Worm (Caenorhabditis elegans) whole organism, young adult: ENCODE measurements around the gene srbc-10.

Source experiments
- C06A6.2 ChIP-seq: fragments of 200-800 bp; sonication (Bioruptor generic); conservative IDR thresholded peaks from 2 replicates; pipeline ENCODE4 v1.3.6; 2022; ENCODE audit warnings: missing genetic modification characterization, missing compliant biosample characterization
- D2030.7 ChIP-seq: fragments of 200-800 bp; sonication (Bioruptor generic); IDR thresholded peaks from 2 replicates; pipeline ENCODE4 v1.3.6; 2022; ENCODE audit warnings: missing genetic modification reagents, missing genetic modification characterization, missing compliant biosample characterization
- F22D6.2 ChIP-seq: sonication (generic microtip); optimal IDR thresholded peaks from 2 replicates; lab custom pipeline; 2016; ENCODE audit warnings: mild to moderate bottlenecking, missing genetic modification characterization, missing compliant biosample characterization
- F33H1.4 ChIP-seq: fragments of 200-800 bp; sonication (Bioruptor generic); IDR thresholded peaks from 2 replicates; pipeline ENCODE4 v1.3.6; 2022; ENCODE audit warnings: missing genetic modification reagents, missing genetic modification characterization, missing compliant biosample characterization
- F39B2.1 ChIP-seq: fragments of 200-800 bp; sonication (Bioruptor generic); IDR thresholded peaks from 2 replicates; pipeline ENCODE4 v1.3.6; 2022; ENCODE audit warnings: missing genetic modification reagents, missing genetic modification characterization, missing compliant biosample characterization
- F52B5.7 ChIP-seq: sonication (generic microtip); optimal IDR thresholded peaks from 2 replicates; lab custom pipeline; 2016; ENCODE audit warnings: mild to moderate bottlenecking, missing genetic modification characterization, missing compliant biosample characterization
- K12H6.12 ChIP-seq: fragments of 200-800 bp; sonication (Bioruptor generic); optimal IDR thresholded peaks from 2 replicates; lab custom pipeline; 2018; ENCODE audit warnings: mild to moderate bottlenecking, missing genetic modification characterization, missing compliant biosample characterization
- Y67H2A.10 ChIP-seq: fragments of 200-800 bp; sonication (Bioruptor generic); conservative IDR thresholded peaks from 2 replicates; pipeline ENCODE4 v1.3.6; 2022; ENCODE audit warnings: missing genetic modification reagents, missing genetic modification characterization, missing compliant biosample characterization
- Y79H2A.3 ChIP-seq: fragments of 200-800 bp; sonication (Bioruptor generic); conservative IDR thresholded peaks from 2 replicates; pipeline ENCODE4 v1.3.6; 2022; ENCODE audit warnings: missing genetic modification reagents, missing genetic modification characterization, missing compliant biosample characterization
- ZK185.1 ChIP-seq: sonication (generic microtip); optimal IDR thresholded peaks from 2 replicates; lab custom pipeline; 2016; ENCODE audit warnings: mild to moderate bottlenecking, missing genetic modification characterization, missing compliant biosample characterization; ENCODE audit not compliant: poor library complexity, severe bottlenecking
- athp-1 ChIP-seq: sonication (generic microtip); optimal IDR thresholded peaks from 2 replicates; lab custom pipeline; 2017; ENCODE audit warnings: mild to moderate bottlenecking, missing genetic modification characterization, missing compliant biosample characterization
- bed-1 ChIP-seq: fragments of 200-800 bp; sonication (Bioruptor generic); IDR thresholded peaks from 2 replicates; pipeline ENCODE4 v1.3.6; 2022; ENCODE audit warnings: missing genetic modification reagents, missing genetic modification characterization, missing compliant biosample characterization
- bed-2 ChIP-seq: fragments of 200-800 bp; sonication (Bioruptor generic); IDR thresholded peaks from 2 replicates; pipeline ENCODE4 v1.3.6; 2022; ENCODE audit warnings: missing genetic modification reagents, missing genetic modification characterization, missing compliant biosample characterization
- ceh-27 ChIP-seq: fragments of 200-800 bp; sonication (Bioruptor generic); optimal IDR thresholded peaks from 2 replicates; lab custom pipeline; 2018; ENCODE audit warnings: mild to moderate bottlenecking, missing genetic modification characterization, moderate library complexity, missing compliant biosample characterization
- ceh-58 ChIP-seq: fragments of 200-800 bp; sonication (Bioruptor generic); IDR thresholded peaks from 2 replicates; pipeline ENCODE4 v1.3.6; 2022; ENCODE audit warnings: missing genetic modification characterization, missing compliant biosample characterization
- die-1 ChIP-seq: sonication (generic microtip); optimal IDR thresholded peaks from 2 replicates; lab custom pipeline; 2016; ENCODE audit warnings: missing genotype, mild to moderate bottlenecking, missing genetic modification characterization, missing compliant biosample characterization
- dpff-1 ChIP-seq: sonication (generic microtip); optimal IDR thresholded peaks from 2 replicates; lab custom pipeline; 2017; ENCODE audit warnings: mild to moderate bottlenecking, missing genetic modification characterization, missing compliant biosample characterization
- dpl-1 ChIP-seq: fragments of 150-350 bp; optimal IDR thresholded peaks from 2 replicates; lab custom pipeline; 2014; ENCODE audit warnings: missing biosample characterization, missing genetic modification reagents, missing genetic modification characterization
- efl-1 ChIP-seq: fragments of 150-350 bp; optimal IDR thresholded peaks from 2 replicates; lab custom pipeline; 2014; ENCODE audit warnings: missing biosample characterization, missing genetic modification reagents, missing genetic modification characterization
- ets-4 ChIP-seq: fragments of 200-800 bp; sonication (Bioruptor generic); optimal IDR thresholded peaks from 2 replicates; lab custom pipeline; 2018; ENCODE audit warnings: mild to moderate bottlenecking, missing genetic modification characterization, missing compliant biosample characterization
- let-607 ChIP-seq, 2 experiments: fragments of 200-800 bp in 1 of 2; sonication (Bioruptor generic) in 1 of 2; sonication (generic microtip) in 1 of 2; optimal IDR thresholded peaks; 2 replicates each; lab custom pipeline; 2016 to 2018; ENCODE audit warnings: mild to moderate bottlenecking in 2 of 2, missing compliant biosample characterization in 2 of 2, missing genetic modification characterization in 2 of 2, moderate library complexity in 2 of 2, missing genotype in 1 of 2
- lin-26 ChIP-seq: fragments of 200-800 bp; sonication (Bioruptor generic); IDR thresholded peaks from 2 replicates; pipeline ENCODE4 v1.3.6; 2022; ENCODE audit warnings: missing genetic modification reagents, missing genetic modification characterization, missing compliant biosample characterization
- lin-35 ChIP-seq, 3 experiments: fragments of 150-350 bp in 2 of 3; sonication (generic microtip) in 1 of 3; optimal IDR thresholded peaks; 2 replicates each; lab custom pipeline; 2014 to 2018; ENCODE audit warnings: missing biosample characterization in 3 of 3, missing genetic modification characterization in 3 of 3, missing genetic modification reagents in 3 of 3
- lin-54 ChIP-seq: fragments of 200-800 bp; sonication (Bioruptor generic); optimal IDR thresholded peaks from 2 replicates; lab custom pipeline; 2018; ENCODE audit warnings: mild to moderate bottlenecking, missing genetic modification characterization, missing compliant biosample characterization
- madf-6 ChIP-seq: fragments of 200-800 bp; sonication (Bioruptor generic); IDR thresholded peaks from 2 replicates; pipeline ENCODE4 v1.3.6; 2022; ENCODE audit warnings: missing genetic modification reagents, missing genetic modification characterization, missing compliant biosample characterization
- mcd-1 ChIP-seq: fragments of 200-800 bp; sonication (Bioruptor generic); IDR thresholded peaks from 2 replicates; pipeline ENCODE4 v1.3.6; 2022; ENCODE audit warnings: missing genetic modification reagents, missing genetic modification characterization, missing compliant biosample characterization
- mes-4 ChIP-seq: sonication (generic microtip); optimal IDR thresholded peaks from 2 replicates; lab custom pipeline; 2016; ENCODE audit warnings: missing genotype, missing genetic modification characterization, missing compliant biosample characterization
- nhr-179 ChIP-seq: sonication (generic microtip); optimal IDR thresholded peaks from 2 replicates; lab custom pipeline; 2016; ENCODE audit warnings: mild to moderate bottlenecking, missing genetic modification characterization, missing compliant biosample characterization
- repo-1 ChIP-seq: sonication (generic microtip); optimal IDR thresholded peaks from 2 replicates; lab custom pipeline; 2017; ENCODE audit warnings: mild to moderate bottlenecking, missing genetic modification characterization, missing compliant biosample characterization
- rpc-1 ChIP-seq, 2 experiments: fragments of 150-350 bp in 1 of 2; sonication (generic microtip) in 1 of 2; optimal IDR thresholded peaks; 2 replicates each; lab custom pipeline; 2014 to 2018; ENCODE audit warnings: missing biosample characterization in 1 of 2, missing genetic modification characterization in 1 of 2, missing genetic modification reagents in 1 of 2, missing genotype in 1 of 2
- sea-2 ChIP-seq: fragments of 200-800 bp; sonication (Bioruptor generic); IDR thresholded peaks from 2 replicates; pipeline ENCODE4 v1.3.6; 2022; ENCODE audit warnings: missing genetic modification characterization, missing compliant biosample characterization
- snpc-4 ChIP-seq, 5 experiments: fragments of 150-350 bp in 1 of 5; sonication (generic microtip) in 4 of 5; optimal IDR thresholded peaks; 2 replicates each; lab custom pipeline; 2014 to 2018; ENCODE audit warnings: missing genetic modification characterization in 5 of 5, missing biosample characterization in 3 of 5, antibody characterized with exemption in 2 of 5, mild to moderate bottlenecking in 2 of 5, missing compliant biosample characterization in 2 of 5, missing genotype in 2 of 5, moderate library complexity in 2 of 5, missing genetic modification reagents in 1 of 5
- sptf-2 ChIP-seq: fragments of 200-800 bp; sonication (Bioruptor generic); optimal IDR thresholded peaks from 2 replicates; lab custom pipeline; 2018; ENCODE audit warnings: mild to moderate bottlenecking, missing genetic modification characterization, missing compliant biosample characterization
- tbx-9 ChIP-seq: sonication (generic microtip); optimal IDR thresholded peaks from 2 replicates; lab custom pipeline; 2016; ENCODE audit warnings: borderline replicate concordance, missing genetic modification characterization, inconsistent platforms, missing compliant biosample characterization
- tlf-1 ChIP-seq: fragments of 200-800 bp; sonication (Bioruptor generic); optimal IDR thresholded peaks from 2 replicates; lab custom pipeline; 2018; ENCODE audit warnings: mild to moderate bottlenecking, missing genetic modification characterization, missing compliant biosample characterization
- xnd-1 ChIP-seq: sonication (generic microtip); optimal IDR thresholded peaks from 2 replicates; lab custom pipeline; 2016; ENCODE audit warnings: missing genotype, missing genetic modification reagents, missing genetic modification characterization, missing compliant biosample characterization
- ztf-25 ChIP-seq: fragments of 200-800 bp; sonication (Bioruptor generic); IDR thresholded peaks from 2 replicates; pipeline ENCODE4 v1.3.6; 2022; ENCODE audit warnings: missing genetic modification reagents, missing genetic modification characterization, missing compliant biosample characterization
- ztf-3 ChIP-seq: fragments of 200-800 bp; sonication (Bioruptor generic); optimal IDR thresholded peaks from 2 replicates; lab custom pipeline; 2018; ENCODE audit warnings: mild to moderate bottlenecking, missing genetic modification characterization, missing compliant biosample characterization

srbc-10 gene

ce11 chrV:7455008-7455407 lies 37.8 kb downstream of the srbc-10 start, which contains the start of gene F25E5.2:
Gene F25E5.2, plus strand, starts transcription at chrV:7455308.
- TF ChIP-seq repo-1 (tag; lab: Kevin White, UChicago): no peak
- TF ChIP-seq let-607 (tag; optimal IDR thresholded peaks at IDR 0.05; lab: Kevin White, UChicago): no peak
- no peak for TF ChIP-seq sea-2
- TF ChIP-seq xnd-1 (tag; lab: Kevin White, UChicago): no peak
- no peak for TF ChIP-seq rpc-1 (optimal IDR thresholded peaks at IDR 0.05; lab: Kevin White, UChicago)
- TF ChIP-seq rpc-1 (tag; optimal IDR thresholded peaks at IDR 0.05; lab: Kevin White, UChicago): no peak
- no peak for TF ChIP-seq ceh-27 (GFP tag; lab: Kevin White, UChicago)
- TF ChIP-seq mcd-1 (GFP tag; lab: Robert Waterston, UW): no peak
- TF ChIP-seq tbx-9 (tag; lab: Kevin White, UChicago): no peak
- no peak for TF ChIP-seq C06A6.2 (GFP tag; lab: Robert Waterston, UW)
- TF ChIP-seq ztf-3 (GFP tag; lab: Kevin White, UChicago): no peak
- no peak for TF ChIP-seq lin-35 (GFP tag; optimal IDR thresholded peaks at IDR 0.05; lab: Kevin White, UChicago)
- TF ChIP-seq F52B5.7 (tag; lab: Kevin White, UChicago): no peak
- no peak for TF ChIP-seq lin-26 (GFP tag; lab: Robert Waterston, UW)
- TF ChIP-seq bed-1 (GFP tag; lab: Robert Waterston, UW): no peak
- TF ChIP-seq madf-6 (GFP tag; lab: Robert Waterston, UW): no peak
- TF ChIP-seq nhr-179 (tag; lab: Kevin White, UChicago): no peak
- TF ChIP-seq, all 124 proteins: peak for 0

- TF ChIP-seq die-1 (tag; lab: Kevin White, UChicago): no peak
- TF ChIP-seq ceh-58: no peak
- no peak for TF ChIP-seq Y79H2A.3 (GFP tag; lab: Robert Waterston, UW)
- TF ChIP-seq athp-1 (tag; lab: Kevin White, UChicago): no peak
- TF ChIP-seq efl-1 (GFP tag; lab: Kevin White, UChicago): no peak
- TF ChIP-seq tlf-1: no peak
- TF ChIP-seq D2030.7 (GFP tag; lab: Robert Waterston, UW): no peak
- TF ChIP-seq sptf-2 (GFP tag; lab: Kevin White, UChicago): no peak
- no peak for TF ChIP-seq F33H1.4 (GFP tag; lab: Robert Waterston, UW)
- TF ChIP-seq bed-1 (GFP tag; lab: Robert Waterston, UW): no peak
- TF ChIP-seq mes-4 (tag; lab: Kevin White, UChicago): no peak
- no peak for TF ChIP-seq snpc-4 (GFP tag; optimal IDR thresholded peaks at IDR 0.05; lab: Kevin White, UChicago)
- no peak for TF ChIP-seq snpc-4 (tag; optimal IDR thresholded peaks at IDR 0.05; lab: Kevin White, UChicago)
- TF ChIP-seq tbx-9 (tag; lab: Kevin White, UChicago): no peak
- TF ChIP-seq F39B2.1: no peak
- TF ChIP-seq K12H6.12 (tag; lab: Kevin White, UChicago): no peak
- TF ChIP-seq dpl-1: no peak
- no peak for TF ChIP-seq rpc-1 (optimal IDR thresholded peaks at IDR 0.05; lab: Kevin White, UChicago)
- TF ChIP-seq rpc-1 (tag; optimal IDR thresholded peaks at IDR 0.05; lab: Kevin White, UChicago): no peak
- TF ChIP-seq lin-54 (GFP tag; lab: Kevin White, UChicago): no peak
- no peak for TF ChIP-seq F22D6.2 (tag; lab: Kevin White, UChicago)
- TF ChIP-seq Y67H2A.10 (GFP tag; lab: Robert Waterston, UW): no peak
- TF ChIP-seq, all 124 proteins: peak for 0
Measured at ce11 chrV:7454236-7454635, 38.6 kb downstream of the srbc-10 start, which contains the start of gene try-8. Gene try-8, minus strand, starts transcription at chrV:7454336.

- no peak for TF ChIP-seq sptf-2 (GFP tag; lab: Kevin White, UChicago)
- TF ChIP-seq ZK185.1 (tag; lab: Kevin White, UChicago): no peak
- no peak for TF ChIP-seq F39B2.1
- no peak for TF ChIP-seq dpff-1 (tag; lab: Kevin White, UChicago)
- TF ChIP-seq bed-2: no peak
- TF ChIP-seq ets-4 (GFP tag; lab: Kevin White, UChicago): no peak
- no peak for TF ChIP-seq ztf-25
Measured at ce11 chrV:7451421-7451820, 41.4 kb downstream of the srbc-10 start, which contains the start of gene try-11. Gene try-11, plus strand, starts transcription at chrV:7451721.
